Worm (Caenorhabditis elegans): ENCODE measurements around the gene C08B6.5.

The C08B6.5 gene

DNA sequence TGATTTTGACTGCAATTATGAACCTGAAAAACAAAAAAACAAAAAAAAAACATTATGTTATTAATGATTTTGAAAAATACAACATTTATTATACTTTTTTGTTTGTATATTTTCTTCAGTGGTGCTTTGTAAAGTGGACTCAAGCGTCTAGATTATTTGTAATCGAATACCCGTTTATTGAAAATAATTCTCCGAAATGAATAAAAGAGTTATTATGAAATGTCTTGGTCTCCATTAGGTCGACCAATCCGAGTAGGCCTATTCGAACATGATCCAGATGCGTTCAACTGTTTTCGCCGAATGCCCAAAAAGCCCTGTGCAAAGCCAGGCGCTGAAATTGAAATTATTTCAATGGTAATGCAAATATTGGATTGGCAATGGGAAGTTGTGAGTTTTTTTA, at the start of gene C08B6.5:
TSS of gene C08B6.5 (plus strand) at position 301 of the 400 bp plus-strand sequence.
- TF ChIP-seq M03D4.4 (tag; optimal IDR thresholded peaks at IDR 0.05) (no peak), elt-1 (tag; optimal IDR thresholded peaks at IDR 0.05; ENCODE audit: borderline replicate concordance, insufficient read depth) (no peak), zip-8 (tag; optimal IDR thresholded peaks at IDR 0.05) (no peak), mep-1 (tag; optimal IDR thresholded peaks at IDR 0.05) (no peak), tbx-8 (GFP tag; optimal IDR thresholded peaks at IDR 0.05) (no peak), mab-5 (tag; optimal IDR thresholded peaks at IDR 0.05) (no peak), elt-3 (tag; optimal IDR thresholded peaks at IDR 0.05) (no peak), cnd-1 (tag; optimal IDR thresholded peaks at IDR 0.05) (no peak), ham-2 (GFP tag; optimal IDR thresholded peaks at IDR 0.05) (no peak), lsy-2 (tag; optimal IDR thresholded peaks at IDR 0.05) (no peak), nhr-237 (tag; optimal IDR thresholded peaks at IDR 0.05) (no peak), ceh-43 (GFP tag; optimal IDR thresholded peaks at IDR 0.05) (no peak), nhr-12 (tag; optimal IDR thresholded peaks at IDR 0.05) (no peak), nhr-28 (tag; optimal IDR thresholded peaks at IDR 0.05) (no peak), unc-62 (GFP tag; optimal IDR thresholded peaks at IDR 0.05) (no peak), bed-3 (GFP tag; optimal IDR thresholded peaks at IDR 0.05) (no peak), mls-2 (tag; optimal IDR thresholded peaks at IDR 0.05) (no peak), lin-32 (GFP tag; optimal IDR thresholded peaks at IDR 0.05) (no peak), hlh-1 (tag; optimal IDR thresholded peaks at IDR 0.05) (no peak), snpc-4 (tag; optimal IDR thresholded peaks at IDR 0.05) (no peak)

DNA sequence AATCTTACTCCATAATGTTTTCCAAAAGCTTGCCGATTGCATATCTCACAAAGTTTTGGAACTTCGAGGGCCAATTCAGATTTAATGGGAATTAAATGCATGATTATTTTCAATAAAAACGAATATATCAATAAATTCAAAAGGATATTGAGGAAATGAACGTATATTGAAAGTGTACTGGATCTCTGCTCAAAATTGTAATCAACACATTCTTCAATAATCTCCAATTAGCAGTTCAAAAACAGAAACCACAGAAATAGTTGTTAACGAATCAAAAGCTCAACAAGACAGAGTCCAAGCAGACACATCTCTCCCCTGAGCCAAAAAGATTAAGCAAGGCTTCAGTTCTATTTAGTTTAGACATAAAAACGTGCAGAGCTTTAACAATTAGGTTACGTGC, 47.0 kb upstream of the C08B6.5 start, which contains the start of gene nhr-192:
TSS of gene nhr-192 (minus strand) at position 101 of the 400 bp plus-strand sequence.
- TF ChIP-seq drap-1 (GFP tag; optimal IDR thresholded peaks at IDR 0.05), result no peak
- TF ChIP-seq ceh-43 (GFP tag; optimal IDR thresholded peaks at IDR 0.05), result no peak
- no peak for TF ChIP-seq pha-4 (tag; optimal IDR thresholded peaks at IDR 0.05)
- no peak for TF ChIP-seq hlh-1 (tag; optimal IDR thresholded peaks at IDR 0.05)
- no peak for TF ChIP-seq bed-3 (GFP tag; optimal IDR thresholded peaks at IDR 0.05)
- TF ChIP-seq lin-13 (tag; optimal IDR thresholded peaks at IDR 0.05), result no peak
- TF ChIP-seq mab-5 (tag; optimal IDR thresholded peaks at IDR 0.05), result no peak
- no peak for TF ChIP-seq nhr-12 (tag; optimal IDR thresholded peaks at IDR 0.05)
- TF ChIP-seq nhr-28 (tag; optimal IDR thresholded peaks at IDR 0.05), result no peak
- no peak for TF ChIP-seq nhr-2 (tag; optimal IDR thresholded peaks at IDR 0.05)
- no peak for TF ChIP-seq sem-2 (GFP tag; optimal IDR thresholded peaks at IDR 0.05)

- TF ChIP-seq nhr-2 (tag; optimal IDR thresholded peaks at IDR 0.05), result no peak
- no peak for TF ChIP-seq nhr-12 (tag; optimal IDR thresholded peaks at IDR 0.05)
- TF ChIP-seq ceh-43 (GFP tag; optimal IDR thresholded peaks at IDR 0.05), result no peak
- no peak for TF ChIP-seq M03D4.4 (tag; optimal IDR thresholded peaks at IDR 0.05)
- TF ChIP-seq sem-2 (GFP tag; optimal IDR thresholded peaks at IDR 0.05), result no peak
- no peak for TF ChIP-seq blmp-1 (tag; optimal IDR thresholded peaks at IDR 0.05)
These were observed 44.8 kb upstream of the C08B6.5 start for ce11 chrV:10072721-10073120.

DNA sequence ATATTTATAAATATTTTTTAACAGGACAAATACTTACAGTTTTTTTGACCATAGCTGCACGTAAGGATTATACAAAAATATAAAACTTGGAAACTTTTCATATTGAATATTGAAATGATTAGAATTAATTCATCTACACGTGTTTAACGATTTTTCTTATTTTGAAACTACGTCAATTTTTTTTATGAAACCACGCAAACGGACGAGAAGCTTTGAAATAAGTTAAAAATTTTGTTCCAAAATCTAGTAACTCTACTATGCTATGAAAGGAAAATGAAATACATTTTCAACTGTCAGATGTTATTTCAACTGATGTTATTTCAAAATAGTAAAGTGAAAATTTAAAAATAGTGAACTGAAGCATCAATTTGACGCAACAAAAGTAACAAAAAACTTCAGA, 43.8 kb upstream of the C08B6.5 start, which contains the start of gene F57A8.6:
TSS of gene F57A8.6 (minus strand) at position 101 of the 400 bp plus-strand sequence.
- TF ChIP-seq nhr-28 (tag; optimal IDR thresholded peaks at IDR 0.05) (no peak), ceh-39 (tag; optimal IDR thresholded peaks at IDR 0.05) (no peak), ztf-11 (tag; optimal IDR thresholded peaks at IDR 0.05) (no peak), ceh-43 (GFP tag; optimal IDR thresholded peaks at IDR 0.05) (no peak), lsy-2 (tag; optimal IDR thresholded peaks at IDR 0.05) (no peak), hlh-1 (tag; optimal IDR thresholded peaks at IDR 0.05) (no peak), mls-2 (tag; optimal IDR thresholded peaks at IDR 0.05) (no peak), pha-4 (tag; optimal IDR thresholded peaks at IDR 0.05) (no peak), sem-2 (GFP tag; optimal IDR thresholded peaks at IDR 0.05) (no peak), lin-13 (tag; optimal IDR thresholded peaks at IDR 0.05) (no peak), M03D4.4 (tag; optimal IDR thresholded peaks at IDR 0.05) (no peak), ham-2 (GFP tag; optimal IDR thresholded peaks at IDR 0.05) (no peak), elt-1 (tag; optimal IDR thresholded peaks at IDR 0.05; ENCODE audit: borderline replicate concordance, insufficient read depth) (no peak), snpc-4 (tag; optimal IDR thresholded peaks at IDR 0.05) (no peak)

DNA sequence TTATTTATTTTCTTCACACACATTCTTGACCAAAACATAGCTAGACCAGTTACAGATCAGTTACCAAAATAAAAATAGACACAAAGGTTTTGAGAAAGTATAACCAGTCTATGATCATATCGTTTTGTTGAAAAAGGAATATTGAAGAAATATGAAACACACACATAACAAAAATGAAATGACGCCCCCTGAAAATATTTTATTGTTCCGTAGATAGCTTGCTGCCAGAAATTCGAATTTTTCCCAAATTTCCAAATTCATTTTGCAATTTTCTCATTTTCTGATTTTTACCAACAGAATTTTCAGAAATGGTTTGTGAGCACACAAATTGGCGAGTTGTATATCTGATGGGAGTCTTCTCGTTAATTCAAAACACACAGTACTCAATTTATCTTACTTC, 42.1 kb upstream of the C08B6.5 start, which contains the start of gene F57A8.7:
TSS of gene F57A8.7 (plus strand) at position 301 of the 400 bp plus-strand sequence.
- TF ChIP-seq ztf-11 (tag; optimal IDR thresholded peaks at IDR 0.05), result no peak
- no peak for TF ChIP-seq lsy-2 (tag; optimal IDR thresholded peaks at IDR 0.05)
- TF ChIP-seq hlh-1 (tag; optimal IDR thresholded peaks at IDR 0.05), result no peak
- TF ChIP-seq drap-1 (GFP tag; optimal IDR thresholded peaks at IDR 0.05), result no peak
- no peak for TF ChIP-seq nhr-28 (tag; optimal IDR thresholded peaks at IDR 0.05)
- no peak for TF ChIP-seq pha-4 (tag; optimal IDR thresholded peaks at IDR 0.05)
- no peak for TF ChIP-seq blmp-1 (tag; optimal IDR thresholded peaks at IDR 0.05)
- TF ChIP-seq snpc-4 (tag; optimal IDR thresholded peaks at IDR 0.05), result no peak
- TF ChIP-seq tbx-8 (GFP tag; optimal IDR thresholded peaks at IDR 0.05), result no peak
- TF ChIP-seq ceh-83 (GFP tag; optimal IDR thresholded peaks at IDR 0.05), result no peak
- no peak for TF ChIP-seq lin-32 (GFP tag; optimal IDR thresholded peaks at IDR 0.05)
- no peak for TF ChIP-seq nhr-237 (tag; optimal IDR thresholded peaks at IDR 0.05)
- TF ChIP-seq mep-1 (tag; optimal IDR thresholded peaks at IDR 0.05), result no peak
- no peak for TF ChIP-seq nhr-76 (tag; optimal IDR thresholded peaks at IDR 0.05)
- TF ChIP-seq unc-39 (tag; optimal IDR thresholded peaks at IDR 0.05), result no peak
- no peak for TF ChIP-seq ces-1 (GFP tag; optimal IDR thresholded peaks at IDR 0.05)
- TF ChIP-seq unc-120 (tag; optimal IDR thresholded peaks at IDR 0.05; ENCODE audit: poor library complexity, severe bottlenecking), result no peak
- TF ChIP-seq mab-5 (tag; optimal IDR thresholded peaks at IDR 0.05), result no peak
